Worm (Caenorhabditis elegans): Measurements from ENCODE around the gene dct-8.

dct-8 gene

DNA sequence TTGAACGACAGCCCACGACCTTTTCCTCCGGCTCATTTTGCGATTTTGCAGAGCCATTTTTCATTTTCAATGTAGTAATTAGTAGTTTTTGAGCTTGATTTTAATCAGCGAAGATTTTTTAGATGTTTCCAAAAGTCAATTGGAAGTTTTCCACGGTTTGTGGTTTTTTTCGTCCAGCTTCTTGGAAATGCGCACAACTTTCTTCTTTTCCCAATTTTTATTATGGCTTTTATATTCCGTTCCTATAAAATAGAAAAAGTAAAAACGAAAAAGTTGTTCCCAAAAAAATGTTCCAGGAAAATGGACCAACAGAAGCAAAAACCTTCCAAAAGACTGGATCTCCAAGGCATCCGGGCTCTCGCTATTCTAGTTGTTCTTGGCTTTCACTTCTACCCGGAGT is 9.5 kb upstream of the dct-8 start, which contains the start of gene oac-22:
Gene oac-22, plus strand, starts transcription at position 301 of the 400 bp plus-strand sequence.
- no peak for TF ChIP-seq jun-1 (tag; optimal IDR thresholded peaks at IDR 0.05)
- no peak for TF ChIP-seq elt-1 (tag; optimal IDR thresholded peaks at IDR 0.05)
- TF ChIP-seq ceh-82 (tag; optimal IDR thresholded peaks at IDR 0.05), result no peak
- no peak for TF ChIP-seq nhr-28 (tag; optimal IDR thresholded peaks at IDR 0.05)
- TF ChIP-seq eor-1 (tag; optimal IDR thresholded peaks at IDR 0.05), result no peak
- no peak for TF ChIP-seq lin-15B (tag; optimal IDR thresholded peaks at IDR 0.05)
- TF ChIP-seq daf-12 (tag; optimal IDR thresholded peaks at IDR 0.05), result no peak
- no peak for TF ChIP-seq elt-3 (tag; optimal IDR thresholded peaks at IDR 0.05)
- no peak for TF ChIP-seq unc-39 (tag; optimal IDR thresholded peaks at IDR 0.05)
- no peak for TF ChIP-seq R02D3.7 (tag; optimal IDR thresholded peaks at IDR 0.05)
- no peak for TF ChIP-seq fkh-10 (GFP tag; optimal IDR thresholded peaks at IDR 0.05)
- no peak for TF ChIP-seq pha-4 (tag; optimal IDR thresholded peaks at IDR 0.05)
- TF ChIP-seq ztf-11 (tag; optimal IDR thresholded peaks at IDR 0.05), result no peak
- no peak for TF ChIP-seq mdl-1 (tag; optimal IDR thresholded peaks at IDR 0.05)
- TF ChIP-seq aly-2 (tag; optimal IDR thresholded peaks at IDR 0.05), result no peak

DNA sequence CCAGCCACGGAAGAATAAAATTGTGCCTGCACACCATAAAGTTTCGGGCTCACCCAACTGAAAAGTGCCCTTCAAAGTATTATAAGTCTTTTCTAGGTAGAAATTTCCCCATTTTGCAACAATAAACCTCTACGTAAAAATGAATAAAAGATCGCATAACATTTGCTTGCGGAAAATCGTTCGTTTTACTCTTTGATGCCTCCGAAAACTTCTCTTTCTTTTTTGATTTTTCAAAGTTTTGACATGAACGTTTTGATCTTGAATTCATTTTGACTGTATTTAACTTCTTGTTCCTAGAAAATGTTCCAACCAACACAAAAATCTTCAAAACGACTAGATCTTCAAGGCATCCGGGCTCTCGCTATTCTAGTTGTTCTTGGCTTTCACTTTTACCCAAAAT is 5.9 kb upstream of the dct-8 start, which contains the start of gene oac-21:
Gene oac-21, plus strand, starts transcription at position 301 of the 400 bp plus-strand sequence.
- TF ChIP-seq daf-12 (tag; optimal IDR thresholded peaks at IDR 0.05), result no peak
- TF ChIP-seq nhr-12 (tag; optimal IDR thresholded peaks at IDR 0.05), result no peak
- no peak for TF ChIP-seq unc-62 (GFP tag; optimal IDR thresholded peaks at IDR 0.05)
- TF ChIP-seq nfya-1 (tag; optimal IDR thresholded peaks at IDR 0.05; ENCODE audit: insufficient read depth), result no peak
- TF ChIP-seq nhr-25 (tag; optimal IDR thresholded peaks at IDR 0.05), result no peak
- TF ChIP-seq nhr-43 (tag; optimal IDR thresholded peaks at IDR 0.05; ENCODE audit: poor library complexity, severe bottlenecking), result no peak
- TF ChIP-seq ztf-4 (tag; optimal IDR thresholded peaks at IDR 0.05), result no peak
- TF ChIP-seq egl-5 (tag; optimal IDR thresholded peaks at IDR 0.05), result no peak
- no peak for TF ChIP-seq ztf-11 (tag; optimal IDR thresholded peaks at IDR 0.05)
- TF ChIP-seq pha-4 (tag; optimal IDR thresholded peaks at IDR 0.05), result no peak
- TF ChIP-seq ceh-82 (tag; optimal IDR thresholded peaks at IDR 0.05), result no peak
- TF ChIP-seq ceh-28 (tag; optimal IDR thresholded peaks at IDR 0.05), result no peak
- TF ChIP-seq nhr-237 (tag; optimal IDR thresholded peaks at IDR 0.05), result no peak

DNA sequence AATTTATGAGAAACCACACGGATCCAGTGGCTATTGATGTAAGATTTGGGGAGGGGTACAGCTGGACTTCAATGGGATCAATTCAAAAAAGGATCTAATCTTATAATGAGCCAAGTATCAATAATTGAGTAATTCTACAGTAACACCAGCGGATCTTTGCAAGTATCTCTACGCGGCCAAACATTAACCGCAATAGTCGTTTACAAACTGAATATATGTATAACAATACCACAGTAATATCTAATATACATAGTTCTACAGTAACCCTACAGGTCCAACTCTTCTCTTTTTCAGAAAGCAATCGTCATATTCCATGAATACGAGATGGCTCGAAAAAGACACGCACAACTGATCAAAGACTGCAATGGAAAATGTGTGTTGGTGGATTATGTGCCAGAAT is 2.8 kb upstream of the dct-8 start, which contains the start of gene F56D6.9:
Gene F56D6.9, plus strand, starts transcription at position 301 of the 400 bp plus-strand sequence.
- TF ChIP-seq ztf-4 (tag; optimal IDR thresholded peaks at IDR 0.05) (no peak), pqm-1 (tag; optimal IDR thresholded peaks at IDR 0.05) (no peak)

DNA sequence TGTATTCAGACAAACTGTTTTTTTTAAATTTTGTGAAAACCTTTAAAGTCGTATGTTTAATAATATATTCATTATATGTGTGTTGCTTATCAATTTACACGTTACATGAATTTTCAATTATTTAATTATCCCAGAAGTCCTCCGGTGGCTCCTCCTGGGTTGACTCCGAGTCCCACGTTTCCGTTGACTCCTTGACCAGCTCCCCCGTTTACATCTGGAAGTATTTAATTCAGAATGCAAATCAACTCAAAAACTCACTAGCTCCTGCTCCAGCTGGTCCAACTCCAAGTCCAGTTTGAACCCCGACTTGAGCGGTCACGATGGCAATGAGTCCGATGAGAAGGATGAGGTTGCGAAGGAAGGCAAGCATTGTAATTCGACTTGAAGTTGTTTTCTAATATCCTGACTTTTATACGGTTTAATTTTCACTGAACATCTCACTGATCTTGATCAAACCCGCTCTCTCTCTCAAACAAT is 828 bp upstream of the dct-8 start, which contains the start of gene F56D6.8:
Gene F56D6.8, minus strand, starts transcription at position 427 of the 477 bp plus-strand sequence.
- TF ChIP-seq jun-1 (tag; optimal IDR thresholded peaks at IDR 0.05) (no peak), lin-39 (tag; optimal IDR thresholded peaks at IDR 0.05) (no peak), zag-1 (tag; optimal IDR thresholded peaks at IDR 0.05) (no peak), lin-15B (tag; optimal IDR thresholded peaks at IDR 0.05) (no peak), nhr-77 (tag; optimal IDR thresholded peaks at IDR 0.05) (no peak), ZK546.5 (tag; optimal IDR thresholded peaks at IDR 0.05) (no peak), tbx-2 (tag; optimal IDR thresholded peaks at IDR 0.05) (no peak), elt-3 (tag; optimal IDR thresholded peaks at IDR 0.05) (no peak), aly-2 (tag; optimal IDR thresholded peaks at IDR 0.05) (no peak), hmg-11 (tag; optimal IDR thresholded peaks at IDR 0.05) (no peak), nhr-11 (tag; optimal IDR thresholded peaks at IDR 0.05) (no peak), ceh-28 (tag; optimal IDR thresholded peaks at IDR 0.05) (no peak), R02D3.7 (tag; optimal IDR thresholded peaks at IDR 0.05) (no peak), daf-12 (tag; optimal IDR thresholded peaks at IDR 0.05) (no peak), unc-62 (GFP tag; optimal IDR thresholded peaks at IDR 0.05) (no peak), egl-5 (tag; optimal IDR thresholded peaks at IDR 0.05) (no peak)

DNA sequence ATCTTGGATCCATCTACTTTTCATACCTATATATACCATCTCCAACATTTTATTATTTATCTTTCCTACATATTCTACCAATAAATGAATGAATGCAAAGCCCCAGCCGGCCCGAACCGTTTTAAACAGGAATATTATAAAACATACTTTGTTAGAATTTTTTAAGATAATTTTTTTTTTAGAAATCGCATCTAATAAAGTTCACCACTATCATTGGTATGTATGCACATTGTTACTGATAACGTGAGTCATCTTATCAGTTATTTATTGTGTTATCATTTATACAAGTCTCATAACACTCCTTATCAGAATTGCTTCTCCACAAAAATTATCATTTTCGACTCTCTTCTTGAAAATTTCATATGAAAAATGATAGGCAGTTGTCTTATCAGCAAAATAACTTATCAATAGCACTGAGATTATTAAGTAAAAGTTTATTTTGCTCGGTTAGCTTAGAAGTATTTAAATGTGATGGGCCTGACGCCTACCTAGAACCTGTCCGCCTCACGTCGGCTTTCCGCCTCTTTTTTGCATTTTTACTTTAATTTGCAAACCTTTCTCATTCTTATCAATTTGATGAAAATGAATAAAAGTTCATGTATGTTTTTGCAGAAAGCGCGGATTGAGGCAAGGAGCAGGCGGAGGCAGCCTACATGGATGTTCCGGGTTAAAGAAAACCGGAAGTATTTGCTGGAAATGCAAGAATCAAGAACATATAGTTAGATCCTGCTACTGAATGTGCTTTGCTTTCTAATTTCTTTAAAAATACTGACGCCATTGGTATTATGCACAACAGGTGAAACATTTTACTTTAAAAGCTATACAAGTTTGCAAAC is 5.1 kb downstream of the dct-8 start, which contains the start of gene srz-62:
Gene srz-62, plus strand, starts transcription at position 786 of the 836 bp plus-strand sequence.
- no peak for TF ChIP-seq ztf-11 (tag; optimal IDR thresholded peaks at IDR 0.05)
- TF ChIP-seq elt-2 (tag; optimal IDR thresholded peaks at IDR 0.05), result peak; percentile 100
- peak; percentile 100 for TF ChIP-seq pqm-1 (tag; optimal IDR thresholded peaks at IDR 0.05)
- peak; percentile 98 for TF ChIP-seq jun-1 (tag; optimal IDR thresholded peaks at IDR 0.05)
- peak; percentile 82 for TF ChIP-seq fos-1 (tag; optimal IDR thresholded peaks at IDR 0.05)
- peak; percentile 92 for TF ChIP-seq egl-27 (tag; optimal IDR thresholded peaks at IDR 0.05)
- peak; percentile 91 for TF ChIP-seq pha-4 (tag; optimal IDR thresholded peaks at IDR 0.05)
- TF ChIP-seq R02D3.7 (tag; optimal IDR thresholded peaks at IDR 0.05), result no peak
